Fruit fly (Drosophila melanogaster): ENCODE data around the gene CG9368.

CG9368 gene

DNA sequence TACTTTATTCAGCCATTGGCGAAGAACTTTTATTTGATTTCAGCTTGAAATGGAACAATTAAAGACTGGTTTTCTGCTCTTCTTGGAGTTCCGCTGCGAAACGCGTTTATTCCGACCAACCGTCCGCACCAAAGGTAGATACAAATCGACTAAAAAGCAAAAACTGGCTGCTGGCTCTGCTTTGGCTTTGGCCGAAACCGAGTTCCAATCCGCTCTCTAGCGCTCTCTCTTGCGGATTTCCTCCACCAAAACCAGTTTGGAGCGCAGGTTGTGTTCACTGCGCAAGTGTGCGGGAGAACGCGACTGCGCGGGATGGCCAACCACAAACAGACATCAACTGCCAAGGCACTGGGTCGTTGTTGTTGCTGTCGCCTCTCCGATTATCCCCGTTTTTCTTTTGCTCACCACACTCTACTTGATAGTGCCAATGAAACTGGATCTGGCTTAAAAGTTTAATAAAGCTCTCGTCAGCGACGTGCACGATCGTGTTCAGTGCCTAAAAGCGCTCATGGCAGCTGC is 34.1 kb downstream of the CG9368 start, which contains the start of gene wnd (continued):
- TF ChIP-seq CG6175 (GFP tag; IDR thresholded peaks at IDR 0.05) (no peak), CG4854 (GFP tag; optimal IDR thresholded peaks at IDR 0.05) (no peak), CG3838 (GFP tag; optimal IDR thresholded peaks at IDR 0.05) (no peak), tgo (GFP tag; IDR thresholded peaks at IDR 0.05) (no peak), eyg (GFP tag; optimal IDR thresholded peaks at IDR 0.05) (no peak), lola (GFP tag; optimal IDR thresholded peaks at IDR 0.05) (no peak), Asciz (GFP tag; optimal IDR thresholded peaks at IDR 0.05) (no peak), CG12155 (GFP tag; optimal IDR thresholded peaks at IDR 0.05) (no peak), Neu2 (GFP tag; optimal IDR thresholded peaks at IDR 0.05; ENCODE audit: borderline replicate concordance) (no peak), zf30C (GFP tag; optimal IDR thresholded peaks at IDR 0.05) (peak; percentile 33), exex (tag; optimal IDR thresholded peaks at IDR 0.05) (no peak), ci (GFP tag; IDR thresholded peaks at IDR 0.05) (peak; percentile 46; the same call in 1 of the 3 replicates), CG4730 (GFP tag; IDR thresholded peaks at IDR 0.05) (no peak), zen2 (GFP tag; IDR thresholded peaks at IDR 0.05; ENCODE audit: partially characterized antibody) (no peak), pfk (GFP tag; optimal IDR thresholded peaks at IDR 0.05) (no peak), CG4282 (GFP tag; optimal IDR thresholded peaks at IDR 0.05) (no peak), disco-r (GFP tag; optimal IDR thresholded peaks at IDR 0.05) (no peak), CG11398 (GFP tag; optimal IDR thresholded peaks at IDR 0.05) (no peak), NfI (GFP tag; optimal IDR thresholded peaks at IDR 0.05) (no peak), CG6689 (GFP tag; IDR thresholded peaks at IDR 0.05) (no peak), gro (GFP tag; optimal IDR thresholded peaks at IDR 0.05) (no peak), CG15601 (tag; optimal IDR thresholded peaks at IDR 0.05) (no peak), chm (GFP tag; IDR thresholded peaks at IDR 0.05) (no peak; the same call in 1 of the 2 replicates), CG8359 (GFP tag; optimal IDR thresholded peaks at IDR 0.05; ENCODE audit: borderline replicate concordance) (no peak), CG13894 (tag; optimal IDR thresholded peaks at IDR 0.05) (peak; percentile 18), CG10274 (GFP tag; optimal IDR thresholded peaks at IDR 0.05) (no peak), CG18476 (GFP tag; optimal IDR thresholded peaks at IDR 0.05) (no peak), CG13296 (GFP tag; optimal IDR thresholded peaks at IDR 0.05) (no peak), Trl (optimal IDR thresholded peaks at IDR 0.05) (peak; percentile 86 to 88), Trl (GFP tag; optimal IDR thresholded peaks at IDR 0.05) (peak; percentile 13), kni (GFP tag; optimal IDR thresholded peaks at IDR 0.05) (peak; percentile 84), CG2712 (tag; optimal IDR thresholded peaks at IDR 0.05) (peak; percentile 1), dm (GFP tag; optimal IDR thresholded peaks at IDR 0.05) (no peak), Deaf1 (tag; optimal IDR thresholded peaks at IDR 0.05) (peak; percentile 21), lab (GFP tag; optimal IDR thresholded peaks at IDR 0.05) (no peak), onecut (GFP tag; IDR thresholded peaks at IDR 0.05) (peak; percentile 83; the same call in 1 of the 2 replicates), lmd (GFP tag; IDR thresholded peaks at IDR 0.05) (no peak), otp (GFP tag; IDR thresholded peaks at IDR 0.05) (no peak), CG11695 (GFP tag; IDR thresholded peaks at IDR 0.05) (0 out of 3 replicates have a peak, but pooled peaks have one; percentile 48), sug (tag; optimal IDR thresholded peaks at IDR 0.05) (no peak), CG10267 (tag; optimal IDR thresholded peaks at IDR 0.05) (no peak), en (GFP tag; optimal IDR thresholded peaks at IDR 0.05) (no peak), h (optimal IDR thresholded peaks at IDR 0.05) (no peak), pita (GFP tag; optimal IDR thresholded peaks at IDR 0.05) (no peak), cg (GFP tag; optimal IDR thresholded peaks at IDR 0.05) (peak; percentile 60), yki (optimal IDR thresholded peaks at IDR 0.05) (peak; percentile 62), Bgb (GFP tag; IDR thresholded peaks at IDR 0.05; ENCODE audit: partially characterized antibody) (peak; percentile 41; the same call in 1 of the 2 replicates), amos (GFP tag; IDR thresholded peaks at IDR 0.05; ENCODE audit: partially characterized antibody) (no peak), twi (tag; optimal IDR thresholded peaks at IDR 0.05) (no peak), nom (GFP tag; optimal IDR thresholded peaks at IDR 0.05) (peak; percentile 23), fd102C (GFP tag; optimal IDR thresholded peaks at IDR 0.05) (no peak)
